Worm (Caenorhabditis elegans): ENCODE measurements around the gene F52E10.2.

Gene F52E10.2

DNA sequence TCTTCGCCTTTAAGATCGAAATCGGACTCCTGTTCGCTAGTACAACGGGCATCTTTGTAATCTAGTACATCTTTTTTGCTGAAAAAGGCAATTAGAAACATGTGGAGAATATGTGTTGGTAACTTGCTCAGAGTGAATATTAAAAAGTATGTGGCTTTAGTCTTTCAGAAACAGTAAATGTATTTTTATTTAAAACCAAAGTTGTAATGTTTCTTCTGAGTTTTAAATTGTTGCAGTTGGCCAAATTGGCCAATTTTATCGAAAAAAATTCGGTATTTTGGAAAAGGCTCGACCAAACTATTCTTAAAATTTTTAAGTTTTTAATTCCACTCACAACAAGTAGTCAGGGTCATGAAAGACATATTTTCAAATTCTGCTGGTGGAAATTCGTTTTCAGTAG is at the start of gene F52E10.2:
F52E10.2 (minus strand) TSS at position 101 of the 400 bp plus-strand sequence.
- TF ChIP-seq tbx-2 (tag; optimal IDR thresholded peaks at IDR 0.05) = no peak
- no peak for TF ChIP-seq ztf-4 (tag; optimal IDR thresholded peaks at IDR 0.05)
- TF ChIP-seq unc-62 (GFP tag; optimal IDR thresholded peaks at IDR 0.05) = no peak
- TF ChIP-seq lin-39 (tag; optimal IDR thresholded peaks at IDR 0.05) = no peak
- no peak for TF ChIP-seq nhr-237 (tag; optimal IDR thresholded peaks at IDR 0.05)

DNA sequence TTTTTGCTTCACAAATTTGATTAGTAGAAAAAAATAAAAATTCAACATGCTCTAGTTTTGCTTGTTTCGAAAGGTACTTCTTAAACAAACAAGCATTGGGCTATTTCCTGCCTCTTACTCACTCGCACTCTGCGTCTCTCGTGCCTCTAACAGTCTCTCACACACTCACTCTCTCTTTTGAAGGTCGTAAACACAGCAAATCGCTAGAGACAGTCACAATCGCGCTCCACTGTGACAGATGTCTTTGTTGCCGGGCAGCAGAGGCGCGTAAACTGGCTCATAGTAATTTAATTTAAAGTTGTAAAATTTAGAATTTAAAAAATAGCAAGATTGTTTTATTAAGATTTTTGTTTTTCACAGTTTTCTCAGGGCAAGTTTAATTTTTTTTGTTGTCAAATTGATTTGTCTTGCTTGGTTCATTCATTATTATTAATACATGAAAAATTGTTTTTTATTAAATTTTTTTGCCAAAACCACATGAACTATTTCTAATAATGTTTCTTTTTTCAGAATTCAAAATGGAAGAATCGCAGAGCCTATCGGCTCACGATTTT is 49.0 kb upstream of the F52E10.2 start, which contains the start of gene taf-3:
taf-3 (plus strand) TSS at position 504 of the 554 bp plus-strand sequence.
- TF ChIP-seq fkh-10 (GFP tag; optimal IDR thresholded peaks at IDR 0.05) (no peak), pqm-1 (tag; optimal IDR thresholded peaks at IDR 0.05) (peak; percentile 59), nfya-1 (tag; optimal IDR thresholded peaks at IDR 0.05; ENCODE audit: insufficient read depth) (peak; percentile 69), mml-1 (tag; optimal IDR thresholded peaks at IDR 0.05) (no peak), nhr-23 (tag; optimal IDR thresholded peaks at IDR 0.05) (peak; percentile 50), nhr-25 (tag; optimal IDR thresholded peaks at IDR 0.05) (peak; percentile 79), pha-4 (tag; optimal IDR thresholded peaks at IDR 0.05) (peak; percentile 94), skn-1 (tag; optimal IDR thresholded peaks at IDR 0.05) (peak; percentile 8), egl-5 (tag; optimal IDR thresholded peaks at IDR 0.05) (peak; percentile 85), lin-15B (tag; optimal IDR thresholded peaks at IDR 0.05) (peak; percentile 54), snpc-4 (tag; optimal IDR thresholded peaks at IDR 0.05) (peak; percentile 57), elt-3 (tag; optimal IDR thresholded peaks at IDR 0.05) (no peak), lin-39 (tag; optimal IDR thresholded peaks at IDR 0.05) (peak; percentile 44), ztf-11 (tag; optimal IDR thresholded peaks at IDR 0.05) (no peak), elt-2 (tag; optimal IDR thresholded peaks at IDR 0.05) (peak; percentile 33)

DNA sequence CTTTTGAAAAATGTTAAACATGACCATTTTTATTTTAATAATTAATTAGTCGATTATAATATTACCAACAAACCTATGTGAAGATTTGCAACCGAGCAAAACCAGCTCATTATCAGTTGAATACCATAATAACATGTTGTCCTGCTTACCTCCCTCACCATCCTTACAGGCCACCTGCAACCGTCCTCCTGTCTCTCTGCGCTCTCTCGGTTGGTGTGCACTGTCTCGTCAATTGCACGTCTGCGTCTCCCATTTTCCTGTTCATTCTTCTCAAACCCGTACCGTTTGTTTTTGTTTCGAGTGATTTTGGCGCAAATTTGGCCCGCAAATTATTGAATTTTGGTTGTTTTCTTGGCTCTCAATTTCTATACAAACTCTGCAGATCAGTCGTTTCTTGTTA is 48.4 kb upstream of the F52E10.2 start:
- no peak for TF ChIP-seq ama-1 (optimal IDR thresholded peaks at IDR 0.05)
- TF ChIP-seq hmg-11 (tag; optimal IDR thresholded peaks at IDR 0.05) = peak; percentile 15

DNA sequence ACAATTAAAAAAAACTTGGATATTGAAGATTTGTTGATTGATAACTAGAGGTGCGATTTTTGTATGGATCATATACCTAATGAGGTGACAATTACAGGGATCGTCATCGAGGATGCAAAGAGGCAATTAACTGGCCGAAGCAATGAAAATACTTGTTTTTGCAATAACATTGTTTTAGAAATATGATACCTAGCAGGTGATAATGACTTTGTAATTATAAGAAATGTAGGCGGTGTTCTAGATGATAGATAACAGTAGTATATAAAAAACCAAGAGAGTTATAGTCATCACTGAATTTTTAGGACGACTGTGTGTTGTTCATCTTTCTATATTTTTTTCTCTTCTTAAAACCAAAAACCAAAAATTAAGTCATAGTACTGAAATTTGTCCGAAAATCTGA is 45.3 kb upstream of the F52E10.2 start, which contains the start of gene C11G6.2:
C11G6.2 (plus strand) TSS at position 301 of the 400 bp plus-strand sequence.
- TF ChIP-seq ztf-11 (tag; optimal IDR thresholded peaks at IDR 0.05) = no peak
- TF ChIP-seq ceh-16 (tag; optimal IDR thresholded peaks at IDR 0.05) = no peak
- no peak for TF ChIP-seq mdl-1 (tag; optimal IDR thresholded peaks at IDR 0.05)
- TF ChIP-seq nhr-12 (tag; optimal IDR thresholded peaks at IDR 0.05) = no peak
- no peak for TF ChIP-seq nhr-11 (tag; optimal IDR thresholded peaks at IDR 0.05)
- TF ChIP-seq fkh-2 (tag; optimal IDR thresholded peaks at IDR 0.05) = no peak
- no peak for TF ChIP-seq mml-1 (tag; optimal IDR thresholded peaks at IDR 0.05)
- TF ChIP-seq aly-2 (tag; optimal IDR thresholded peaks at IDR 0.05) = no peak
- no peak for TF ChIP-seq unc-62 (GFP tag; optimal IDR thresholded peaks at IDR 0.05)
- TF ChIP-seq nhr-76 (tag; optimal IDR thresholded peaks at IDR 0.05) = no peak
- no peak for TF ChIP-seq ama-1 (optimal IDR thresholded peaks at IDR 0.05)
- no peak for TF ChIP-seq elt-1 (tag; optimal IDR thresholded peaks at IDR 0.05)
- TF ChIP-seq ZK546.5 (tag; optimal IDR thresholded peaks at IDR 0.05) = no peak
- TF ChIP-seq egl-5 (tag; optimal IDR thresholded peaks at IDR 0.05) = no peak
- no peak for TF ChIP-seq pqm-1 (tag; optimal IDR thresholded peaks at IDR 0.05)
- no peak for TF ChIP-seq jun-1 (tag; optimal IDR thresholded peaks at IDR 0.05)
- TF ChIP-seq nhr-237 (tag; optimal IDR thresholded peaks at IDR 0.05) = no peak
- TF ChIP-seq nhr-67 (tag; optimal IDR thresholded peaks at IDR 0.05) = no peak
- no peak for TF ChIP-seq egl-27 (tag; optimal IDR thresholded peaks at IDR 0.05)
- no peak for TF ChIP-seq daf-12 (tag; optimal IDR thresholded peaks at IDR 0.05)

DNA sequence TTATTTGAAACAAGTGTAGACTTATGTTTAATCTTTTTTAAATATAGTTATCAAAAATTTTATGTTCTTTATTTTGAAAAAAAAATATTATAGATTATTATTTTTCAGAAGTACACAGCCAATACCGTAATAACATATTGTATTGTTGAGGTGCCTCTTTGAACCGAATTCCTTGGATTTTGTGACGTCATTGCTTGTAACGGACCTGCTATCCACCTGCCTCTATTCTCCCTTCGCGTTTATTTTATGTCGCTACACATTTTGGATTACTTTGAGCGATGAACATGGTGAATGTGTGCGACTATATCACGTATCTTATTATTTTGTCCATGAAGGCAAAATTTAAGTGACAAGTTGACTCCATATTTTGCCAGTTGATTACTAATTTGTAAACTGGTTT is 44.2 kb upstream of the F52E10.2 start:
- TF ChIP-seq skn-1 (tag; optimal IDR thresholded peaks at IDR 0.05) (no peak), nhr-67 (tag; optimal IDR thresholded peaks at IDR 0.05) (no peak), R02D3.7 (tag; optimal IDR thresholded peaks at IDR 0.05) (no peak), unc-39 (tag; optimal IDR thresholded peaks at IDR 0.05) (no peak), sea-2 (GFP tag; optimal IDR thresholded peaks at IDR 0.05) (no peak), nhr-43 (tag; optimal IDR thresholded peaks at IDR 0.05; ENCODE audit: poor library complexity, severe bottlenecking) (peak; percentile 50), nhr-28 (tag; optimal IDR thresholded peaks at IDR 0.05) (no peak), ZK546.5 (tag; optimal IDR thresholded peaks at IDR 0.05) (no peak)
